Fruit fly (Drosophila melanogaster) Kc167 (cell line): Measurements from ENCODE around the gene CG5577.

Source experiments
- Sin3A ChIP-seq: fragments of >200 bp; optimal IDR thresholded peaks from 2 replicates; lab custom pipeline; 2018; ENCODE audit warnings: missing external identifiers
- h ChIP-seq: fragments of >200 bp; optimal IDR thresholded peaks from 3 replicates; lab custom pipeline; 2018; ENCODE audit warnings: missing external identifiers
- insv ChIP-seq: fragments of >200 bp; optimal IDR thresholded peaks from 3 replicates; lab custom pipeline; 2018; ENCODE audit warnings: missing external identifiers

DNA sequence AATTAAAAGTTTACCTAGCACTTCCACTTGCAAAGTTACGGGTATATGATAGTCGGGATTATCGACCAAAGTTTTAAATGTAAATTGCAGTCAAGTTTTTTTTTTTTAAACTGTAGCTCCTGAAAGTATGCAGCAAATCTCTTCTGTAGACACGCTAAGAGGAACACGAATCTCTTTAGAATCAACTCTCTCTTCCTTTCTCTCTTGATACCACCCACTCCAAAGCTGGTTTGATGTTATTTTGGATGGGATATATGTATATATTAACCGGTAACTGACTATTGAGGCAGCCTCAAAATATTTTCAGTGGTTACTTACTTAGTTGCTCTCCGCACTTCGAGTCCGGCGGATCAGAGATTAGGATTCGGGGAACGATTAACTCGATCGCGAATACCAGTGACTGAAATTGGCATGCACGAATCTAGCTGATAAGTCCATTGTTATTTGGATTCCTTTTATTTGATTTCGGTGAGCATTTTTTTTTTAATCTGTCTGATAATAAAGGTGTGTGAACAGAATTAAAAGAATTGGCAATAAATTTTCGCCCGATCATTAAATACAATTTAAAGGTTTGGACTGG lies 37.6 kb upstream of the CG5577 start, which contains the start of gene CG7408:
- no peak for TF ChIP-seq Sin3A
- no peak for TF ChIP-seq h (lab: Kevin White, UChicago)
- TF ChIP-seq insv, result no peak
